Worm (Caenorhabditis elegans) whole organism, L3 larva: ENCODE data around the gene set-15.

Experiments
- ceh-16 ChIP-seq: sonication (generic microtip); optimal IDR thresholded peaks from 2 replicates; lab custom pipeline; 2017; ENCODE audit warnings: missing biosample characterization, missing genetic modification characterization
- ceh-82 ChIP-seq: fragments of 150-350 bp; optimal IDR thresholded peaks from 2 replicates; lab custom pipeline; 2014; ENCODE audit warnings: missing biosample characterization, missing genetic modification characterization
- elt-1 ChIP-seq: fragments of 150-350 bp; optimal IDR thresholded peaks from 2 replicates; lab custom pipeline; 2014; ENCODE audit warnings: missing biosample characterization, missing genetic modification characterization
- fkh-10 ChIP-seq: sonication (generic microtip); optimal IDR thresholded peaks from 2 replicates; lab custom pipeline; 2017; ENCODE audit warnings: missing biosample characterization, missing genetic modification reagents, missing genetic modification characterization
- jun-1 ChIP-seq: fragments of 150-350 bp; optimal IDR thresholded peaks from 2 replicates; lab custom pipeline; 2014; ENCODE audit warnings: missing biosample characterization, missing genetic modification reagents, missing genetic modification characterization
- nhr-12 ChIP-seq: fragments of 150-350 bp; optimal IDR thresholded peaks from 2 replicates; lab custom pipeline; 2014; ENCODE audit warnings: missing biosample characterization, missing genetic modification characterization
- nhr-23 ChIP-seq: fragments of 150-350 bp; optimal IDR thresholded peaks from 2 replicates; lab custom pipeline; 2014; ENCODE audit warnings: missing biosample characterization, missing genetic modification reagents, missing genetic modification characterization
- nhr-25 ChIP-seq: sonication (generic microtip); optimal IDR thresholded peaks from 2 replicates; lab custom pipeline; 2017; ENCODE audit warnings: missing biosample characterization, missing genetic modification characterization
- nhr-28 ChIP-seq: fragments of 150-350 bp; optimal IDR thresholded peaks from 2 replicates; lab custom pipeline; 2014; ENCODE audit warnings: missing biosample characterization, missing genetic modification characterization
- pha-4 ChIP-seq: fragments of 150-350 bp; optimal IDR thresholded peaks from 2 replicates; lab custom pipeline; 2014; ENCODE audit warnings: missing biosample characterization, missing genetic modification reagents, missing genetic modification characterization
- pqm-1 ChIP-seq: fragments of 150-350 bp; optimal IDR thresholded peaks from 2 replicates; lab custom pipeline; 2017; ENCODE audit warnings: missing biosample characterization, missing genetic modification characterization, inconsistent platforms
- tbx-2 ChIP-seq: sonication (generic microtip); optimal IDR thresholded peaks from 2 replicates; lab custom pipeline; 2016; ENCODE audit warnings: mild to moderate bottlenecking, missing genetic modification characterization, missing compliant biosample characterization
- unc-39 ChIP-seq: sonication (generic microtip); optimal IDR thresholded peaks from 4 replicates; lab custom pipeline; 2017; ENCODE audit warnings: missing biosample characterization, missing genetic modification characterization
- unc-62 ChIP-seq: fragments of 150-350 bp; sonication (generic microtip); optimal IDR thresholded peaks from 4 replicates; lab custom pipeline; 2014; ENCODE audit warnings: missing biosample characterization, missing genetic modification reagents, missing genetic modification characterization

ce11 chrIV:4763844-4764243 lies 16.2 kb downstream of the set-15 start, which contains the start of gene Y17G9B.2:
- TF ChIP-seq unc-62 (GFP tag; lab: Kevin White, UChicago) (no peak), elt-1 (tag; lab: Kevin White, UChicago) (no peak), jun-1 (no peak), ceh-16 (no peak), tbx-2 (tag; lab: Kevin White, UChicago) (no peak), pha-4 (tag; lab: Kevin White, UChicago) (no peak), nhr-25 (tag; lab: Kevin White, UChicago) (no peak), unc-39 (tag; lab: Kevin White, UChicago) (no peak), nhr-23 (tag; lab: Kevin White, UChicago) (no peak), pqm-1 (tag; lab: Kevin White, UChicago) (no peak), fkh-10 (GFP tag; lab: Kevin White, UChicago) (no peak), nhr-12 (tag; lab: Kevin White, UChicago) (no peak), nhr-28 (tag; lab: Kevin White, UChicago) (no peak), ceh-82 (tag; lab: Kevin White, UChicago) (no peak)
